Fruit fly (Drosophila melanogaster): ENCODE measurements around the gene Fkbp39.

Gene Fkbp39

dm6 chr3R:15319912-15320746, 12.8 kb downstream of the Fkbp39 start, which contains the start of the genes CG6276 and CG44040 (continued):
- TF ChIP-seq CG10147 (GFP tag; optimal IDR thresholded peaks at IDR 0.05) (peak; percentile 32), Dp (GFP tag; optimal IDR thresholded peaks at IDR 0.05) (peak; percentile 21), CG18262 (tag; optimal IDR thresholded peaks at IDR 0.05) (peak; percentile 48), CG6683 (GFP tag; optimal IDR thresholded peaks at IDR 0.05) (peak; percentile 0), eyg (GFP tag; optimal IDR thresholded peaks at IDR 0.05) (no peak), da (GFP tag; optimal IDR thresholded peaks at IDR 0.05) (no peak), CG17568 (GFP tag; optimal IDR thresholded peaks at IDR 0.05) (no peak), Rx (GFP tag; IDR thresholded peaks at IDR 0.05) (no peak), CG10959 (GFP tag; IDR thresholded peaks at IDR 0.05) (no peak), CG8765 (GFP tag; IDR thresholded peaks at IDR 0.05) (no peak; the same call in 1 of the 2 replicates), salm (tag; optimal IDR thresholded peaks at IDR 0.05) (no peak), CG33213 (GFP tag; optimal IDR thresholded peaks at IDR 0.05) (peak; percentile 14), CG5245 (GFP tag; optimal IDR thresholded peaks at IDR 0.05) (no peak), crol (GFP tag; IDR thresholded peaks at IDR 0.05) (no peak), NfI (GFP tag; optimal IDR thresholded peaks at IDR 0.05) (peak; percentile 44), ftz-f1 (GFP tag; optimal IDR thresholded peaks at IDR 0.05) (no peak), az2 (GFP tag; optimal IDR thresholded peaks at IDR 0.05) (peak; percentile 27), ham (GFP tag; IDR thresholded peaks at IDR 0.05) (no peak), Pdp1 (GFP tag; optimal IDR thresholded peaks at IDR 0.05) (peak; percentile 34 to 48), Fer3 (tag; optimal IDR thresholded peaks at IDR 0.05) (peak; percentile 61), Elba2 (GFP tag; optimal IDR thresholded peaks at IDR 0.05) (no peak), Ravus (GFP tag; IDR thresholded peaks at IDR 0.05) (no peak), Sin3A (optimal IDR thresholded peaks at IDR 0.05) (peak; percentile 8), Antp (GFP tag; optimal IDR thresholded peaks at IDR 0.05) (peak; percentile 32), CG18619 (GFP tag; optimal IDR thresholded peaks at IDR 0.05) (peak; percentile 30), ranshi (GFP tag; IDR thresholded peaks at IDR 0.05) (peak; percentile 58), cato (GFP tag; optimal IDR thresholded peaks at IDR 0.05; ENCODE audit: borderline replicate concordance) (no peak), CG7987 (GFP tag; optimal IDR thresholded peaks at IDR 0.05) (no peak), cg (GFP tag; optimal IDR thresholded peaks at IDR 0.05) (no peak), CG9817 (tag; optimal IDR thresholded peaks at IDR 0.05) (peak; percentile 42), jumu (GFP tag; optimal IDR thresholded peaks at IDR 0.05) (no peak), al (GFP tag; IDR thresholded peaks at IDR 0.05) (peak; percentile 9; the same call in 1 of the 2 replicates), sqz (GFP tag; optimal IDR thresholded peaks at IDR 0.05) (no peak), zfh1 (GFP tag; IDR thresholded peaks at IDR 0.05) (no peak), Six4 (GFP tag; optimal IDR thresholded peaks at IDR 0.05) (no peak), pita (GFP tag; optimal IDR thresholded peaks at IDR 0.05) (no peak), hkb (optimal IDR thresholded peaks at IDR 0.05) (peak; percentile 1), hkb (GFP tag; IDR thresholded peaks at IDR 0.05) (peak; percentile 52; the same call in 1 of the 2 replicates), dysf (GFP tag; IDR thresholded peaks at IDR 0.05) (peak; percentile 45; the same call in 1 of the 3 replicates), btn (GFP tag; optimal IDR thresholded peaks at IDR 0.05) (no peak), CG12769 (tag; optimal IDR thresholded peaks at IDR 0.05) (peak; percentile 71), nerfin-1 (tag; optimal IDR thresholded peaks at IDR 0.05) (no peak), psq (GFP tag; optimal IDR thresholded peaks at IDR 0.05) (no peak), CG11696 (GFP tag; IDR thresholded peaks at IDR 0.05) (peak; percentile 11; the same call in 1 of the 2 replicates), kni (GFP tag; optimal IDR thresholded peaks at IDR 0.05) (no peak), mam (GFP tag; optimal IDR thresholded peaks at IDR 0.05) (peak; percentile 26), D19A (tag; optimal IDR thresholded peaks at IDR 0.05) (peak; percentile 22), Mrtf (GFP tag; IDR thresholded peaks at IDR 0.05) (peak; percentile 39; the same call in 1 of the 3 replicates), CG8944 (GFP tag; optimal IDR thresholded peaks at IDR 0.05) (peak; percentile 13), amos (GFP tag; IDR thresholded peaks at IDR 0.05; ENCODE audit: partially characterized antibody) (peak; percentile 19; the same call in 1 of the 2 replicates)

All from whole organism, embryonic.